Worm (Caenorhabditis elegans) whole organism, L4 larva: Measurements from ENCODE around the gene pqn-25.
A peak's percentile ranks its signal among the peaks of the same experiment; 100 is the strongest.

ENCODE experiments used
- D1046.2 ChIP-seq: fragments of 200-800 bp; sonication (Bioruptor generic); IDR thresholded peaks from 2 replicates; pipeline ENCODE4 v1.3.6; 2022; ENCODE audit warnings: missing genetic modification characterization, missing compliant biosample characterization
- F26F4.8 ChIP-seq: fragments of 200-800 bp; sonication (Bioruptor generic); conservative IDR thresholded peaks from 2 replicates; pipeline ENCODE4 v1.3.6; 2022; ENCODE audit warnings: missing genetic modification characterization, missing compliant biosample characterization
- F37D6.2 ChIP-seq: sonication (generic microtip); optimal IDR thresholded peaks from 2 replicates; lab custom pipeline; 2016; ENCODE audit warnings: mild to moderate bottlenecking, missing genetic modification characterization, missing compliant biosample characterization
- F44E2.7 ChIP-seq: fragments of 200-800 bp; sonication (Bioruptor generic); IDR thresholded peaks from 2 replicates; pipeline ENCODE4 v2.1.2; 2022; ENCODE audit warnings: missing genetic modification characterization, missing compliant biosample characterization
- T26A8.4 ChIP-seq: fragments of 200-800 bp; sonication (Bioruptor generic); IDR thresholded peaks from 2 replicates; pipeline ENCODE4 v1.3.6; 2022; ENCODE audit warnings: missing genetic modification characterization, missing compliant biosample characterization
- Y105C5A.15 ChIP-seq: fragments of 200-800 bp; sonication (Bioruptor generic); IDR thresholded peaks from 2 replicates; pipeline ENCODE4 v1.3.6; 2022; ENCODE audit warnings: missing genetic modification characterization, missing compliant biosample characterization
- Y48G9A.11 ChIP-seq: fragments of 200-800 bp; sonication (Bioruptor generic); IDR thresholded peaks from 2 replicates; pipeline ENCODE4 v1.3.6; 2022; ENCODE audit warnings: missing genetic modification reagents, missing genetic modification characterization, missing compliant biosample characterization
- Y5F2A.4 ChIP-seq: fragments of 200-800 bp; sonication (Bioruptor generic); optimal IDR thresholded peaks from 2 replicates; lab custom pipeline; 2018; ENCODE audit warnings: mild to moderate bottlenecking, missing genetic modification characterization, missing compliant biosample characterization
- Y75B8A.6 ChIP-seq: fragments of 200-800 bp; sonication (Bioruptor generic); IDR thresholded peaks from 2 replicates; pipeline ENCODE4 v1.3.6; 2022; ENCODE audit warnings: missing genetic modification reagents, missing genetic modification characterization, missing compliant biosample characterization
- aha-1 ChIP-seq: fragments of 150-350 bp; peaks from one replicate; lab custom pipeline; 2014; ENCODE audit warnings: missing biosample characterization, missing genetic modification characterization
- arid-1 ChIP-seq: fragments of 200-800 bp; sonication (Bioruptor generic); conservative IDR thresholded peaks from 2 replicates; pipeline ENCODE4 v1.3.6; 2022; ENCODE audit warnings: missing genetic modification reagents, missing genetic modification characterization, missing compliant biosample characterization
- ceh-32 ChIP-seq: sonication (generic microtip); optimal IDR thresholded peaks from 2 replicates; lab custom pipeline; 2016; ENCODE audit warnings: mild to moderate bottlenecking, missing genetic modification characterization, missing compliant biosample characterization; ENCODE audit not compliant: poor library complexity
- ceh-62 ChIP-seq: sonication (generic microtip); optimal IDR thresholded peaks from 2 replicates; lab custom pipeline; 2017; ENCODE audit warnings: missing biosample characterization, missing genetic modification characterization
- ctbp-1 ChIP-seq: fragments of 200-800 bp; sonication (Bioruptor generic); IDR thresholded peaks from 2 replicates; pipeline ENCODE4 v1.3.6; 2022; ENCODE audit warnings: missing genetic modification reagents, missing genetic modification characterization, missing compliant biosample characterization
- daf-16 ChIP-seq, 3 experiments: sonication (generic microtip); optimal IDR thresholded peaks; 2 replicates each; lab custom pipeline; 2016 to 2017; ENCODE audit warnings: missing genetic modification characterization in 3 of 3, missing genetic modification reagents in 3 of 3, mild to moderate bottlenecking in 2 of 3, missing compliant biosample characterization in 2 of 3, missing biosample characterization in 1 of 3, moderate library complexity in 1 of 3
- daf-19 ChIP-seq: fragments of 200-800 bp; sonication (Bioruptor generic); conservative IDR thresholded peaks from 2 replicates; pipeline ENCODE4 v1.3.6; 2022; ENCODE audit warnings: missing genetic modification characterization, missing compliant biosample characterization
- fkh-10 ChIP-seq: fragments of 150-350 bp; optimal IDR thresholded peaks from 2 replicates; lab custom pipeline; 2014; ENCODE audit warnings: missing biosample characterization, missing genetic modification reagents, missing genetic modification characterization
- gei-8 ChIP-seq: fragments of 200-800 bp; sonication (Bioruptor generic); optimal IDR thresholded peaks from 2 replicates; lab custom pipeline; 2018; ENCODE audit warnings: mild to moderate bottlenecking, missing genetic modification characterization, missing compliant biosample characterization
- hif-1 ChIP-seq, 2 experiments: sonication (generic microtip); optimal IDR thresholded peaks; 2 replicates each; lab custom pipeline; 2016 to 2017; ENCODE audit warnings: missing compliant biosample characterization in 2 of 2, missing genetic modification characterization in 2 of 2, missing genetic modification reagents in 2 of 2, missing genotype in 2 of 2, mild to moderate bottlenecking in 1 of 2
- hlh-30 ChIP-seq: sonication (generic microtip); optimal IDR thresholded peaks from 2 replicates; lab custom pipeline; 2017; ENCODE audit warnings: antibody characterized with exemption, mild to moderate bottlenecking, missing genetic modification characterization, missing compliant biosample characterization; ENCODE audit not compliant: insufficient read depth
- hmg-1.1 ChIP-seq: fragments of 200-800 bp; sonication (Bioruptor generic); IDR thresholded peaks from 2 replicates; pipeline ENCODE4 v1.3.6; 2022; ENCODE audit warnings: missing genetic modification reagents, missing genetic modification characterization, missing compliant biosample characterization
- jun-1 ChIP-seq: fragments of 150-350 bp; optimal IDR thresholded peaks from 2 replicates; lab custom pipeline; 2014; ENCODE audit warnings: missing biosample characterization, missing genetic modification reagents, missing genetic modification characterization
- lim-7 ChIP-seq: fragments of 200-800 bp; sonication (Bioruptor generic); IDR thresholded peaks from 2 replicates; pipeline ENCODE4 v1.3.6; 2022; ENCODE audit warnings: missing genetic modification characterization, missing compliant biosample characterization
- lin-13 ChIP-seq: fragments of 150-350 bp; optimal IDR thresholded peaks from 2 replicates; lab custom pipeline; 2014; ENCODE audit warnings: missing biosample characterization, missing genetic modification reagents, missing genetic modification characterization
- lsy-2 ChIP-seq, 2 experiments: fragments of 150-350 bp in 1 of 2; sonication (generic microtip) in 1 of 2; optimal IDR thresholded peaks; 2 replicates each; lab custom pipeline; 2014 to 2017; ENCODE audit warnings: missing biosample characterization in 2 of 2, missing genetic modification characterization in 2 of 2
- mdl-1 ChIP-seq, 2 experiments: fragments of 150-350 bp in 1 of 2; sonication (generic microtip) in 1 of 2; optimal IDR thresholded peaks; 2 replicates each; lab custom pipeline; 2014 to 2017; ENCODE audit warnings: missing biosample characterization in 2 of 2, missing genetic modification characterization in 2 of 2
- mdt-29 ChIP-seq: fragments of 200-800 bp; sonication (Bioruptor generic); IDR thresholded peaks from 2 replicates; pipeline ENCODE4 v1.3.6; 2022; ENCODE audit warnings: missing genetic modification reagents, missing genetic modification characterization, missing compliant biosample characterization
- nhr-10 ChIP-seq: fragments of 150-350 bp; optimal IDR thresholded peaks from 2 replicates; lab custom pipeline; 2014; ENCODE audit warnings: missing biosample characterization, missing genetic modification characterization
- nhr-102 ChIP-seq: sonication (generic microtip); optimal IDR thresholded peaks from 2 replicates; lab custom pipeline; 2016; ENCODE audit warnings: mild to moderate bottlenecking, missing genetic modification characterization, moderate library complexity, missing compliant biosample characterization
- nhr-237 ChIP-seq: sonication (generic microtip); optimal IDR thresholded peaks from 2 replicates; lab custom pipeline; 2017; ENCODE audit warnings: missing biosample characterization, missing genetic modification characterization
- nhr-25 ChIP-seq: sonication (generic microtip); optimal IDR thresholded peaks from 2 replicates; lab custom pipeline; 2017; ENCODE audit warnings: missing genetic modification characterization, mild to moderate bottlenecking, missing compliant biosample characterization, antibody characterized with exemption, moderate library complexity, borderline replicate concordance; ENCODE audit not compliant: insufficient read depth
- nhr-77 ChIP-seq: fragments of 150-350 bp; optimal IDR thresholded peaks from 2 replicates; lab custom pipeline; 2014; ENCODE audit warnings: missing biosample characterization, missing genetic modification characterization
- pha-4 ChIP-seq, 2 experiments: fragments of 150-350 bp in 1 of 2; fragments of 200-800 bp in 1 of 2; sonication (Bioruptor generic) in 1 of 2; IDR thresholded peaks in 1 of 2; optimal IDR thresholded peaks in 1 of 2; 2 replicates each; pipeline versions ENCODE4 v1.3.6 to Lab custom; 2014 to 2022; ENCODE audit warnings: missing genetic modification characterization in 2 of 2, missing genetic modification reagents in 2 of 2, missing biosample characterization in 1 of 2, missing compliant biosample characterization in 1 of 2
- php-3 ChIP-seq: fragments of 200-800 bp; sonication (Bioruptor generic); IDR thresholded peaks from 2 replicates; pipeline ENCODE4 v1.3.6; 2022; ENCODE audit warnings: missing genetic modification reagents, missing genetic modification characterization, missing compliant biosample characterization
- pqm-1 ChIP-seq: sonication (generic microtip); optimal IDR thresholded peaks from 2 replicates; lab custom pipeline; 2017; ENCODE audit warnings: missing biosample characterization, missing genetic modification characterization
- set-16 ChIP-seq: fragments of 200-800 bp; sonication (Bioruptor generic); IDR thresholded peaks from 2 replicates; pipeline ENCODE4 v1.3.6; 2022; ENCODE audit warnings: missing genetic modification reagents, missing genetic modification characterization, missing compliant biosample characterization
- skn-1 ChIP-seq: fragments of 150-350 bp; optimal IDR thresholded peaks from 2 replicates; lab custom pipeline; 2014; ENCODE audit warnings: missing biosample characterization, missing genetic modification characterization
- snpc-1.2 ChIP-seq: fragments of 200-800 bp; sonication (Bioruptor generic); IDR thresholded peaks from 2 replicates; pipeline ENCODE4 v1.3.6; 2022; ENCODE audit warnings: missing genetic modification reagents, missing genetic modification characterization, missing compliant biosample characterization
- spr-1 ChIP-seq: sonication (generic microtip); optimal IDR thresholded peaks from 2 replicates; lab custom pipeline; 2016; ENCODE audit warnings: mild to moderate bottlenecking, missing genetic modification characterization, missing compliant biosample characterization
- spr-3 ChIP-seq: fragments of 200-800 bp; sonication (Bioruptor generic); optimal IDR thresholded peaks from 2 replicates; lab custom pipeline; 2018; ENCODE audit warnings: mild to moderate bottlenecking, missing genetic modification characterization, missing compliant biosample characterization
- tra-1 ChIP-seq: fragments of 200-800 bp; sonication (Bioruptor generic); IDR thresholded peaks from 2 replicates; pipeline ENCODE4 v1.3.6; 2022; ENCODE audit warnings: missing genetic modification reagents, missing genetic modification characterization, missing compliant biosample characterization
- unc-130 ChIP-seq: sonication (generic microtip); optimal IDR thresholded peaks from 2 replicates; lab custom pipeline; 2016; ENCODE audit warnings: missing genetic modification reagents, missing genetic modification characterization, missing compliant biosample characterization
- unc-62 ChIP-seq, 3 experiments: fragments of 150-350 bp in 1 of 3; sonication (generic microtip); optimal IDR thresholded peaks in 2 of 3; peaks in 1 of 3; 1 replicate in 1 of 3; 2 replicates in 2 of 3; lab custom pipeline; 2014 to 2017; ENCODE audit warnings: missing biosample characterization in 3 of 3, missing genetic modification characterization in 3 of 3, missing genetic modification reagents in 3 of 3, missing genotype in 1 of 3
- vab-7 ChIP-seq: fragments of 200-800 bp; sonication (Bioruptor generic); IDR thresholded peaks from 2 replicates; pipeline ENCODE4 v1.3.6; 2022; ENCODE audit warnings: missing genetic modification reagents, missing genetic modification characterization, missing compliant biosample characterization
- zfp-2 ChIP-seq: sonication (generic microtip); optimal IDR thresholded peaks from 2 replicates; lab custom pipeline; 2016; ENCODE audit warnings: mild to moderate bottlenecking, missing genetic modification characterization, missing compliant biosample characterization
- zfp-3 ChIP-seq: fragments of 200-800 bp; sonication (Bioruptor generic); conservative IDR thresholded peaks from 2 replicates; pipeline ENCODE4 v1.3.6; 2022; ENCODE audit warnings: missing genetic modification reagents, missing genetic modification characterization, missing compliant biosample characterization
- zip-11 ChIP-seq: fragments of 200-800 bp; sonication (Bioruptor generic); IDR thresholded peaks from 2 replicates; pipeline ENCODE4 v1.3.6; 2022; ENCODE audit warnings: missing genetic modification characterization, missing compliant biosample characterization
- ztf-11 ChIP-seq: fragments of 150-350 bp; optimal IDR thresholded peaks from 2 replicates; lab custom pipeline; 2014; ENCODE audit warnings: missing biosample characterization, missing genetic modification characterization

The pqn-25 gene

DNA sequence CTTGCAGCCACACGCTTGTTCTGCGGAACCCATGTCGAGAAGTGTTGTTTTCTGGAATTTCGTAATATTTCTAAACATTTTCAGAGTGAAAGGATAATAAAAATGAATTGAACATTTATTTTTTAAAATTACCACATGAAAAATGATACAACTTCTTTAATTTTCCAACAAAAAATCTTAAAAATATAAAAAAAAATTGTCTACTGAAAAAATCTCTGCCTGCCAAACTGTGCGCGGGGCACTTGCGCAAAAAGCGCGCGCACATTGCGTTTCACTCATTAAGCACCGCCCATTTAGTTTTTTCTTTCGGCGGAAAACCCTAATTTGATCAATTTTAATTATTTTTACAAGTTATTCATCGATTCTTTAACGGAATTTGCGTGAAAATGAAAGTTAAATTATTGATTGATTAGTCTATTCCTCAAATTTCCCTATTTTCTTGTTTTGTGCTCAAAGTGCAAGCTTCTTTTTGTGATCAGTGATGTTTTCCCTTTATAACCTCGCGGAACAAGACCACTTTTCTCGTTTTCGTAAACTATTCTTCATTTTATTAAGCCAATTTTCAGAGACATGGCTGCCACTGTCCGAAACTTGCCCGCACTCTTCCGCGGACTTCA lies 42.6 kb upstream of the pqn-25 start, which contains the start of the genes nmad-1 and hach-1 (continued):
- no peak for TF ChIP-seq ceh-62 (tag; lab: Kevin White, UChicago)
- TF ChIP-seq hmg-1.1 (GFP tag; lab: Robert Waterston, UW) = peak; percentile 80
- TF ChIP-seq nhr-25 (tag; lab: Kevin White, UChicago) = no peak
- peak; percentile 13 for TF ChIP-seq zfp-2 (tag; lab: Kevin White, UChicago)
- no peak for TF ChIP-seq tra-1 (GFP tag; lab: Robert Waterston, UW)
- TF ChIP-seq daf-16 (GFP tag; optimal IDR thresholded peaks at IDR 0.05; lab: Kevin White, UChicago) = peak; percentile 18 to 49
- peak; percentile 48 for TF ChIP-seq daf-16 (tag; optimal IDR thresholded peaks at IDR 0.05; lab: Kevin White, UChicago)
- no peak for TF ChIP-seq skn-1 (tag; lab: Kevin White, UChicago)
- TF ChIP-seq unc-130 = peak; percentile 53
- TF ChIP-seq mdt-29 = no peak
- TF ChIP-seq nhr-237 (tag; lab: Kevin White, UChicago) = no peak
- peak; percentile 87 for TF ChIP-seq pha-4 (GFP tag; IDR thresholded peaks at IDR 0.05; lab: Robert Waterston, UW)
- TF ChIP-seq pha-4 (tag; optimal IDR thresholded peaks at IDR 0.05; lab: Kevin White, UChicago) = no peak
- TF ChIP-seq nhr-10 (tag; lab: Kevin White, UChicago) = peak; percentile 42
- no peak for TF ChIP-seq spr-3 (GFP tag; lab: Kevin White, UChicago)
- no peak for TF ChIP-seq zfp-3 (GFP tag; lab: Robert Waterston, UW)
- TF ChIP-seq set-16 (GFP tag; lab: Robert Waterston, UW) = no peak
- TF ChIP-seq Y48G9A.11 (GFP tag; lab: Robert Waterston, UW) = no peak
- peak; percentile 58 for TF ChIP-seq ctbp-1 (GFP tag; lab: Robert Waterston, UW)
- no peak for TF ChIP-seq Y105C5A.15 (GFP tag; lab: Robert Waterston, UW)
- no peak for TF ChIP-seq ztf-11 (tag; lab: Kevin White, UChicago)
- TF ChIP-seq pqm-1 (tag; lab: Kevin White, UChicago) = no peak
- TF ChIP-seq gei-8 (GFP tag; lab: Kevin White, UChicago) = no peak
- no peak for TF ChIP-seq mdl-1 (tag; optimal IDR thresholded peaks at IDR 0.05; lab: Kevin White, UChicago)
- TF ChIP-seq php-3 (GFP tag; lab: Robert Waterston, UW) = 0 out of 2 replicates have a peak, but pooled peaks have one; percentile 46
- TF ChIP-seq Y75B8A.6 = no peak
- TF ChIP-seq spr-1 = peak; percentile 34
- no peak for TF ChIP-seq jun-1
- TF ChIP-seq D1046.2 (GFP tag; lab: Robert Waterston, UW) = no peak
- TF ChIP-seq lin-13 = peak; percentile 43
- no peak for TF ChIP-seq zip-11 (GFP tag; lab: Robert Waterston, UW)
- TF ChIP-seq T26A8.4 (GFP tag; lab: Robert Waterston, UW) = peak; percentile 65; the same call in 1 of the 2 replicates
- TF ChIP-seq F37D6.2 (tag; lab: Kevin White, UChicago) = peak; percentile 26
- TF ChIP-seq F26F4.8 (GFP tag; lab: Robert Waterston, UW) = no peak
- no peak for TF ChIP-seq F44E2.7
- no peak for TF ChIP-seq ceh-32
- peak; percentile 51 for TF ChIP-seq hlh-30 (tag; lab: Kevin White, UChicago)
- TF ChIP-seq unc-62 (GFP tag; optimal IDR thresholded peaks at IDR 0.05 in 1 of 2; lab: Kevin White, UChicago) = no peak
- no peak for TF ChIP-seq unc-62 (tag; optimal IDR thresholded peaks at IDR 0.05; lab: Kevin White, UChicago)
- TF ChIP-seq Y5F2A.4 = no peak
- TF ChIP-seq vab-7 (GFP tag; lab: Robert Waterston, UW) = peak; percentile 73
- peak; percentile 68 for TF ChIP-seq nhr-102
- peak; percentile 14 for TF ChIP-seq nhr-77
- 0 out of 2 replicates have a peak, but pooled peaks have one; percentile 48 for TF ChIP-seq daf-19 (GFP tag; lab: Robert Waterston, UW)
- TF ChIP-seq arid-1 (GFP tag; lab: Robert Waterston, UW) = 0 out of 2 replicates have a peak, but pooled peaks have one; percentile 47
- TF ChIP-seq snpc-1.2 (GFP tag; lab: Robert Waterston, UW) = no peak
- TF ChIP-seq aha-1 = no peak
- TF ChIP-seq lim-7 (GFP tag; lab: Robert Waterston, UW) = no peak
- peak in 1 of 2 experiments; percentile 67 for TF ChIP-seq hif-1 (tag; optimal IDR thresholded peaks at IDR 0.05; lab: Kevin White, UChicago)
- peak in 1 of 2 experiments; percentile 81 for TF ChIP-seq lsy-2 (tag; optimal IDR thresholded peaks at IDR 0.05; lab: Kevin White, UChicago)
- peak; percentile 36 for TF ChIP-seq fkh-10 (GFP tag; lab: Kevin White, UChicago)
